Fruit fly (Drosophila melanogaster) Kc167 (cell line): ENCODE results near the gene CG5445.

Experiments
- Myc ChIP-seq: fragments of >200 bp; optimal IDR thresholded peaks from 2 replicates; lab custom pipeline; 2017; ENCODE audit warnings: missing external identifiers
- Sin3A ChIP-seq: fragments of >200 bp; optimal IDR thresholded peaks from 2 replicates; lab custom pipeline; 2018; ENCODE audit warnings: missing external identifiers
- h ChIP-seq: fragments of >200 bp; optimal IDR thresholded peaks from 3 replicates; lab custom pipeline; 2018; ENCODE audit warnings: missing external identifiers
- insv ChIP-seq: fragments of >200 bp; optimal IDR thresholded peaks from 3 replicates; lab custom pipeline; 2018; ENCODE audit warnings: missing external identifiers
- psq ChIP-seq: fragments of >200 bp; optimal IDR thresholded peaks from 2 replicates; lab custom pipeline; 2017; ENCODE audit warnings: missing external identifiers
- ttk ChIP-seq: sonication (Bioruptor generic); optimal IDR thresholded peaks from 2 replicates; lab custom pipeline; 2017; ENCODE audit warnings: missing external identifiers

dm6 chrX:17236468-17236867, 45.8 kb upstream of the CG5445 start:
- TF ChIP-seq psq (lab: Kevin White, UChicago) = no peak
- TF ChIP-seq Myc (lab: Kevin White, UChicago) = no peak
- TF ChIP-seq ttk (lab: Kevin White, UChicago) = no peak
- TF ChIP-seq insv = no peak
- no peak for TF ChIP-seq Sin3A (lab: Kevin White, UChicago)
- no peak for TF ChIP-seq h (lab: Kevin White, UChicago)
